Worm (Caenorhabditis elegans): Measurements from ENCODE around the gene cul-4.

DNA sequence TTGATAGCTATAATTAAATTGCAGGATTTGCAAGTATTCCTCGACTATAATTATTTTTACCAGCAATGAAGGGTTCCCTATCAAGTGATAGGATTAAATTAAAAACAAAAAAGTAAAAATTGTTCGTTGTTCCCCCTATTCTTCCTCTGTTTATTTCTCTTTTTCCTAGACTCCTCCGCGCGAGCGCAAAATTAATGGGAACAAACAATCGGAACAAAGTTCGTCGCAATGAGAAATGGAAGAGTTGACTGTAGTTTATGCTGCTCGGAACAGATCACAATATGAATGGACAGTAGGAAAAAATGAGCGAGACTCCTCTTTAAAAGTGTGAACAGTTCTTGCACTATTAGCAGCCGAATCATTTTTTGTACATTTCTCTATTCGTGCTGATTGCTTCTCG, 38.8 kb downstream of the cul-4 start:
- TF ChIP-seq ceh-9 (tag; optimal IDR thresholded peaks at IDR 0.05) (no peak), lin-11 (tag; optimal IDR thresholded peaks at IDR 0.05) (no peak), T23F11.4 (GFP tag; optimal IDR thresholded peaks at IDR 0.05) (no peak), mec-3 (tag; optimal IDR thresholded peaks at IDR 0.05; ENCODE audit: borderline replicate concordance) (no peak), pha-2 (tag; optimal IDR thresholded peaks at IDR 0.05) (no peak), ceh-22 (tag; optimal IDR thresholded peaks at IDR 0.05) (no peak), eyg-1 (tag; optimal IDR thresholded peaks at IDR 0.05) (no peak), nfya-1 (tag; optimal IDR thresholded peaks at IDR 0.05) (no peak), K02D7.2 (tag; optimal IDR thresholded peaks at IDR 0.05) (no peak)
